Worm (Caenorhabditis elegans): ENCODE data around the gene C12D8.13.

Gene C12D8.13

DNA sequence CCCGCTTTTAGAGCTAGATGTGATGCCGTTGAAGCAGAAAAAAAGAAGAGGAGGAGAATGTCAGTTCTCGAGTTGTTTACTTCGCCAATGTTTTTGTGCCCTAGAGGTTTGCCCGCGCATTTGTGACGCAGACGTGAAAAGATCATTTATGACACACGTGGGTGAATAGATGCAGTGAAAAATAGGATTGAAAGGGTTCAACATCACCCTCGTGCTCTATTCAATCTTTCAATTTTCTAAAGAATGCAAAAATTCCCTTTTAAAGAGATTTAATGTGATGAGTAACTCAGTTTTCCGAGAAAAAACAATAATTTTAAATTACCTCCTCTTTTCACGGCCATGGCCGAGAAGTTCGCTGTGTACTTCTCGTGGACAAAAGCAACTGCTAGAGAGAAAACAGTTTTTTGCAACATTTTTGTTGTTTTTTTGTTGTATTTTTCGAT, 26.0 kb upstream of the C12D8.13 start (continued):
- no peak for TF ChIP-seq T26A8.4 (GFP tag; IDR thresholded peaks at IDR 0.05)
- TF ChIP-seq dmd-8 (GFP tag; IDR thresholded peaks at IDR 0.05), result no peak
- no peak for TF ChIP-seq dmd-9 (GFP tag; IDR thresholded peaks at IDR 0.05)
- no peak for TF ChIP-seq nhr-77 (tag; optimal IDR thresholded peaks at IDR 0.05)
- no peak for TF ChIP-seq zfp-2 (tag; optimal IDR thresholded peaks at IDR 0.05)
- no peak for TF ChIP-seq sdz-12 (GFP tag; optimal IDR thresholded peaks at IDR 0.05)
- TF ChIP-seq hlh-11 (tag; optimal IDR thresholded peaks at IDR 0.05), result peak; percentile 40
- TF ChIP-seq mdt-29 (GFP tag; IDR thresholded peaks at IDR 0.05), result no peak
- TF ChIP-seq nhr-237 (tag; optimal IDR thresholded peaks at IDR 0.05), result no peak

DNA sequence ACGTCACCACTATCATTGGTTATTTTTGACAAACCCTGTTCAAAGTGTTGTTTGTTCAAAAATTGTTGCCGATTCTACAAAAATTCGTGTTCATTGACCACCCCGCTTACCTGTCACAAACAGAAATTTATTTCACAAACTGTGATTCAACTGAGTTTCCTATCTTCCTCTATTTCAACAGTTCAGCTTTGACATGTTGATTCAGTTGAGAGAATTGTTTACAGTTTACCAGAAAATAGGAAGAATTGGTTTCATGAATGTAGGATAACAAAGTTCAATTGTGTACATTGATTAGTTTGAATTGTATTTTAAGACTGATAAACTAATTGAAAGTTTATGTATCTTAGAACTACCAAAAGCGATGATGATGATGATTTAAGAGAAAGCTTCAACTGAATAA, 25.1 kb upstream of the C12D8.13 start:
- TF ChIP-seq unc-39 (tag; optimal IDR thresholded peaks at IDR 0.05), result no peak
- TF ChIP-seq daf-12 (tag; optimal IDR thresholded peaks at IDR 0.05), result no peak
- TF ChIP-seq daf-16 (GFP tag; optimal IDR thresholded peaks at IDR 0.05), result no peak
- peak; percentile 100 for TF ChIP-seq daf-16 (tag; optimal IDR thresholded peaks at IDR 0.05)
- TF ChIP-seq dve-1 (tag; optimal IDR thresholded peaks at IDR 0.05; ENCODE audit: insufficient read depth), result peak; percentile 53
- no peak for TF ChIP-seq ztf-11 (tag; optimal IDR thresholded peaks at IDR 0.05)
- no peak for TF ChIP-seq tra-1 (GFP tag; IDR thresholded peaks at IDR 0.05)
- no peak for TF ChIP-seq F26F4.8 (GFP tag; conservative IDR thresholded peaks at IDR 0.05)
- peak; percentile 22 for TF ChIP-seq pqm-1 (tag; optimal IDR thresholded peaks at IDR 0.05)
- TF ChIP-seq nhr-25 (tag; optimal IDR thresholded peaks at IDR 0.05; ENCODE audit: borderline replicate concordance, insufficient read depth), result no peak
- TF ChIP-seq nhr-77 (tag; optimal IDR thresholded peaks at IDR 0.05), result peak; percentile 34
- TF ChIP-seq ceh-32 (tag; optimal IDR thresholded peaks at IDR 0.05; ENCODE audit: poor library complexity), result no peak
- no peak for TF ChIP-seq nhr-42 (GFP tag; IDR thresholded peaks at IDR 0.05)
- TF ChIP-seq hlh-11 (tag; optimal IDR thresholded peaks at IDR 0.05), result peak; percentile 45
- peak; percentile 69 for TF ChIP-seq nhr-28 (tag; optimal IDR thresholded peaks at IDR 0.05)

DNA sequence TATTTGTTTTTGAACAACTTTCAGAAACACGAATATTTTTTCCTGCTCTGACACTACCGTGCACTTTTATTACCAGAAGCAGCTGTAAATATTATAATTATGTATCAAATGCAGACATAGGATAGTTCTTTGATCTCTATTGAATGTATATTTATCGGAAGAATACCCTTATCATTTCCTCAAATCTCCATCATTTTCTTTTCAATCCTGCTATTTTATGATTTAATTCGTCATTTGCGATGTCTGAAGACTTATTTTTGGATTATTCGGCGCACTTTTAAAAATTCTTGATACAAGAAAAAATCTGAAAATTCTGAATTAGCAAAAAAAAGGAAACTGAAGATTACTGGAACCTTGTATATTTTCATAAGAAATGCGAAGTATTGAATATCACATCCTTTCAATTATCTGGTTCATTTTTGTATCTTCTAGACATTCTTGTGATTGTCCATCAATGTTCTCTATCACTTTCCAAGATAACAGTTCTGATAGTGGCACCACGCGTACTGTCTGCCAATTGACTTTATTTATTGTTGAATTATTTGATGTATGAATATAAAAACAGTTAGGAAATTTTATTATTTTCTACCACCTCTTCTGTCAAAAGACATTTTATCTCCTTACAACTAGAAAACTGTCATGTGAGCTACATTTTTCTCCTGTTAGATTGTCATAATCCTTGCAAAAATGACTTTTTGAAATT, 23.7 kb upstream of the C12D8.13 start:
- TF ChIP-seq lin-15B (tag; optimal IDR thresholded peaks at IDR 0.05) (no peak), cey-2 (tag; optimal IDR thresholded peaks at IDR 0.05; ENCODE audit: borderline replicate concordance, insufficient read depth) (no peak), nhr-10 (tag; optimal IDR thresholded peaks at IDR 0.05) (no peak), php-3 (GFP tag; IDR thresholded peaks at IDR 0.05) (peak; percentile 86), egl-43 (GFP tag; IDR thresholded peaks at IDR 0.05) (no peak), mdl-1 (tag; optimal IDR thresholded peaks at IDR 0.05) (peak in 1 of 2 experiments; percentile 5), lir-3 (tag; optimal IDR thresholded peaks at IDR 0.05) (no peak), lim-7 (GFP tag; IDR thresholded peaks at IDR 0.05) (no peak), ztf-7 (tag; optimal IDR thresholded peaks at IDR 0.05) (no peak), lin-38 (GFP tag; IDR thresholded peaks at IDR 0.05) (no peak), vab-7 (GFP tag; IDR thresholded peaks at IDR 0.05) (no peak), hlh-30 (tag; optimal IDR thresholded peaks at IDR 0.05; ENCODE audit: insufficient read depth) (peak; percentile 20), pqm-1 (tag; optimal IDR thresholded peaks at IDR 0.05) (peak; percentile 50), mxl-3 (GFP tag; optimal IDR thresholded peaks at IDR 0.05) (no peak), dve-1 (tag; optimal IDR thresholded peaks at IDR 0.05; ENCODE audit: insufficient read depth) (peak; percentile 57), hlh-11 (tag; optimal IDR thresholded peaks at IDR 0.05) (peak; percentile 34), dmd-8 (GFP tag; IDR thresholded peaks at IDR 0.05) (no peak), dmd-6 (GFP tag; IDR thresholded peaks at IDR 0.05) (peak; percentile 18; the same call in 1 of the 2 replicates), daf-16 (GFP tag; optimal IDR thresholded peaks at IDR 0.05) (no peak), daf-16 (tag; optimal IDR thresholded peaks at IDR 0.05) (peak; percentile 73), nhr-28 (tag; optimal IDR thresholded peaks at IDR 0.05) (peak; percentile 67)
